Worm (Caenorhabditis elegans) whole organism, L2 larva: ENCODE measurements around the gene Y39B6A.42.
A peak's percentile ranks its signal among the peaks of the same experiment; 100 is the strongest.

Source experiments
- C34F6.9 ChIP-seq: fragments of 150-350 bp; optimal IDR thresholded peaks from 2 replicates; lab custom pipeline; 2014; ENCODE audit warnings: missing biosample characterization, missing genetic modification characterization
- F13H6.1 ChIP-seq: sonication (generic microtip); optimal IDR thresholded peaks from 2 replicates; lab custom pipeline; 2016; ENCODE audit warnings: missing genetic modification characterization, missing compliant biosample characterization
- ZK546.5 ChIP-seq: sonication (generic microtip); optimal IDR thresholded peaks from 2 replicates; lab custom pipeline; 2017; ENCODE audit warnings: missing biosample characterization, missing genetic modification characterization
- alr-1 ChIP-seq: fragments of 150-350 bp; optimal IDR thresholded peaks from 2 replicates; lab custom pipeline; 2014; ENCODE audit warnings: missing biosample characterization, missing genetic modification characterization
- aly-2 ChIP-seq: fragments of 150-350 bp; optimal IDR thresholded peaks from 2 replicates; lab custom pipeline; 2014; ENCODE audit warnings: missing biosample characterization, missing genetic modification characterization
- ama-1 ChIP-seq: fragments of 150-350 bp; optimal IDR thresholded peaks from 2 replicates; lab custom pipeline; 2018; ENCODE audit warnings: inconsistent platforms
- blmp-1 ChIP-seq: sonication (generic microtip); optimal IDR thresholded peaks from 2 replicates; lab custom pipeline; 2017; ENCODE audit warnings: missing genetic modification characterization, mild to moderate bottlenecking, missing compliant biosample characterization, antibody characterized with exemption, moderate library complexity; ENCODE audit not compliant: insufficient read depth
- ceh-82 ChIP-seq: fragments of 150-350 bp; optimal IDR thresholded peaks from 2 replicates; lab custom pipeline; 2014; ENCODE audit warnings: missing biosample characterization, missing genetic modification characterization
- crh-2 ChIP-seq: sonication (generic microtip); optimal IDR thresholded peaks from 2 replicates; lab custom pipeline; 2017; ENCODE audit warnings: missing biosample characterization, missing genetic modification characterization
- dmd-4 ChIP-seq: sonication (generic microtip); optimal IDR thresholded peaks from 2 replicates; lab custom pipeline; 2017; ENCODE audit warnings: missing biosample characterization, missing genetic modification characterization
- elt-3 ChIP-seq: sonication (generic microtip); optimal IDR thresholded peaks from 2 replicates; lab custom pipeline; 2017; ENCODE audit warnings: missing biosample characterization, missing genetic modification characterization
- fos-1 ChIP-seq: fragments of 150-350 bp; optimal IDR thresholded peaks from 2 replicates; lab custom pipeline; 2014; ENCODE audit warnings: missing biosample characterization, missing genetic modification characterization
- gmeb-1 ChIP-seq: fragments of 150-350 bp; optimal IDR thresholded peaks from 2 replicates; lab custom pipeline; 2014; ENCODE audit warnings: missing biosample characterization, missing genetic modification characterization
- lin-11 ChIP-seq: fragments of 150-350 bp; sonication (generic microtip); optimal IDR thresholded peaks from 2 replicates; lab custom pipeline; 2014; ENCODE audit warnings: missing biosample characterization, missing genetic modification characterization, inconsistent platforms, mixed read lengths
- lsy-2 ChIP-seq, 2 experiments: fragments of 150-350 bp in 1 of 2; sonication (generic microtip) in 1 of 2; optimal IDR thresholded peaks; 2 replicates each; lab custom pipeline; 2014 to 2017; ENCODE audit warnings: missing biosample characterization in 2 of 2, missing genetic modification characterization in 2 of 2
- mab-5 ChIP-seq: fragments of 150-350 bp; optimal IDR thresholded peaks from 2 replicates; lab custom pipeline; 2014; ENCODE audit warnings: missing biosample characterization, missing genetic modification characterization
- mbf-1 ChIP-seq: sonication (generic microtip); optimal IDR thresholded peaks from 2 replicates; lab custom pipeline; 2017; ENCODE audit warnings: missing biosample characterization, missing genetic modification characterization
- mdl-1 ChIP-seq, 2 experiments: fragments of 150-350 bp in 1 of 2; sonication (generic microtip) in 1 of 2; optimal IDR thresholded peaks; 2 replicates each; lab custom pipeline; 2017; ENCODE audit warnings: missing biosample characterization in 2 of 2, missing genetic modification characterization in 2 of 2
- nhr-10 ChIP-seq: sonication (generic microtip); optimal IDR thresholded peaks from 2 replicates; lab custom pipeline; 2017; ENCODE audit warnings: missing biosample characterization, missing genetic modification characterization
- nhr-12 ChIP-seq: fragments of 150-350 bp; optimal IDR thresholded peaks from 2 replicates; lab custom pipeline; 2014; ENCODE audit warnings: missing biosample characterization, missing genetic modification characterization
- nhr-129 ChIP-seq: fragments of 150-350 bp; optimal IDR thresholded peaks from 2 replicates; lab custom pipeline; 2014; ENCODE audit warnings: missing biosample characterization, missing genetic modification characterization
- nhr-23 ChIP-seq: fragments of 150-350 bp; optimal IDR thresholded peaks from 2 replicates; lab custom pipeline; 2014; ENCODE audit warnings: missing biosample characterization, missing genetic modification reagents, missing genetic modification characterization
- nhr-237 ChIP-seq: fragments of 150-350 bp; optimal IDR thresholded peaks from 2 replicates; lab custom pipeline; 2014; ENCODE audit warnings: missing biosample characterization, missing genetic modification characterization
- nhr-25 ChIP-seq: fragments of 150-350 bp; sonication (generic microtip); optimal IDR thresholded peaks from 3 replicates; lab custom pipeline; 2014; ENCODE audit warnings: missing biosample characterization, missing genetic modification characterization
- nhr-6 ChIP-seq: fragments of 150-350 bp; optimal IDR thresholded peaks from 2 replicates; lab custom pipeline; 2014; ENCODE audit warnings: missing biosample characterization, missing genetic modification characterization
- sem-4 ChIP-seq: fragments of 150-350 bp; optimal IDR thresholded peaks from 2 replicates; lab custom pipeline; 2014; ENCODE audit warnings: missing biosample characterization, missing genetic modification reagents, missing genetic modification characterization
- sma-3 ChIP-seq: sonication (generic microtip); optimal IDR thresholded peaks from 2 replicates; lab custom pipeline; 2016; ENCODE audit warnings: missing genetic modification reagents, missing genetic modification characterization, missing compliant biosample characterization
- sma-9 ChIP-seq, 2 experiments: fragments of 150-350 bp in 1 of 2; sonication (generic microtip) in 1 of 2; optimal IDR thresholded peaks; 2 replicates each; lab custom pipeline; 2014 to 2016; ENCODE audit warnings: missing genetic modification characterization in 2 of 2, mild to moderate bottlenecking in 1 of 2, missing biosample characterization in 1 of 2, missing compliant biosample characterization in 1 of 2, missing genetic modification reagents in 1 of 2, moderate library complexity in 1 of 2
- unc-39 ChIP-seq: fragments of 150-350 bp; optimal IDR thresholded peaks from 2 replicates; lab custom pipeline; 2014; ENCODE audit warnings: missing biosample characterization, missing genetic modification characterization
- unc-55 ChIP-seq: fragments of 150-350 bp; sonication (generic microtip); optimal IDR thresholded peaks from 3 replicates; lab custom pipeline; 2014; ENCODE audit warnings: missing biosample characterization, missing genetic modification reagents, missing genetic modification characterization
- unc-62 ChIP-seq: fragments of 150-350 bp; optimal IDR thresholded peaks from 2 replicates; lab custom pipeline; 2014; ENCODE audit warnings: missing biosample characterization, missing genetic modification reagents, missing genetic modification characterization
- zag-1 ChIP-seq: fragments of 150-350 bp; optimal IDR thresholded peaks from 2 replicates; lab custom pipeline; 2014; ENCODE audit warnings: missing biosample characterization, missing genetic modification characterization
- ztf-1 ChIP-seq: fragments of 200-800 bp; sonication (Bioruptor generic); conservative IDR thresholded peaks from 2 replicates; pipeline ENCODE4 v1.3.6; 2022; ENCODE audit warnings: missing genetic modification characterization, missing compliant biosample characterization
- ztf-11 ChIP-seq: sonication (generic microtip); optimal IDR thresholded peaks from 2 replicates; lab custom pipeline; 2017; ENCODE audit warnings: missing biosample characterization, missing genetic modification characterization

Y39B6A.42 gene

DNA sequence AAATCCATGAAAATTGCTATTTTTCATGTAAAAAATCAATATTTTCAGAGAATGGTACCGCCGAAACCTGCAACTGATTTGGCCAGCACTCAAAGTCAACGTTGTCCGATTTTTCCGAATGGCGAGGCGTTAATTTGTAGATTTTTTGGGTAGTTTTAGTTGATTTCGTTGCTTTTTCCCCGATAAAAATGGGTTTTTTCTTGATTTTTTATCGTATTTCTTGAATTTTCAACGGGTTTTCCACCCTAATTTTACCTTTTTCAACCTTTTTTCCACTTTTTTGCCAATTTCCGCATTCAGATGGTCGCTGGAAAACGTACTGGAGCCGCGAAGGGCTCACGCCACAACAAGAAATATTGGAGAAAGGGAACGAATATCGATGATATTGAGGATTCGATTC, 32.2 kb upstream of the Y39B6A.42 start, which contains the start of gene Y39B6A.33:
Gene Y39B6A.33 (plus strand): TSS at position 301 of the 400 bp plus-strand sequence.
- TF ChIP-seq fos-1 (tag; lab: Kevin White, UChicago) (no peak), crh-2 (tag; lab: Kevin White, UChicago) (no peak), nhr-6 (no peak), sem-4 (no peak), sma-9 (GFP tag; optimal IDR thresholded peaks at IDR 0.05; lab: Kevin White, UChicago) (no peak), sma-9 (tag; optimal IDR thresholded peaks at IDR 0.05; lab: Kevin White, UChicago) (no peak), nhr-12 (tag; lab: Kevin White, UChicago) (no peak), lin-11 (tag; lab: Kevin White, UChicago) (no peak), mdl-1 (tag; optimal IDR thresholded peaks at IDR 0.05; lab: Kevin White, UChicago) (no peak), ceh-82 (tag; lab: Kevin White, UChicago) (no peak), ama-1 (no peak), alr-1 (tag; lab: Kevin White, UChicago) (no peak), sma-3 (GFP tag; lab: Kevin White, UChicago) (no peak), mab-5 (tag; lab: Kevin White, UChicago) (no peak), aly-2 (tag; lab: Kevin White, UChicago) (no peak)

DNA sequence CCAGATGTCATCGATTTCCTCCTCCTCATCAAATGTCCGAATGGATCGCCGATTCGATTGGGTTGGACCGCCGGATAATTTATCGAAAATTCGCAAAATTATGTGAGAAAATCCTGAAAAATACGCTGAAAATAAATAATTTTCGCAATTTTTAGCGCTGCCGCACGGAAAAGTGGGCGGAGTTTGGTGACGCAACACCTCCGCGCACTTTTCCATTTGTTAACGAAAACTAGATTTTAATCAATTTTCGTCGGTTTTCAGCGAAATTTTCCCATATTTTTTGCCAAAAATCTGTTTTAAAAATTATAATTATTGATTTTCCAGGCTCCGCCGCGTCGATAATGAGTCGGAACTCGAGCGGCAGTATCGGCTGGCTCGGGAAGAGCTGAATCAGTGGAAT, 31.6 kb upstream of the Y39B6A.42 start, which contains the start of gene Y39B6A.34:
Gene Y39B6A.34 (plus strand): TSS at position 3 of the 400 bp plus-strand sequence.
- TF ChIP-seq nhr-23 (tag; lab: Kevin White, UChicago) (no peak), unc-55 (GFP tag; lab: Kevin White, UChicago) (peak; percentile 41), nhr-237 (tag; lab: Kevin White, UChicago) (no peak), sma-9 (GFP tag; optimal IDR thresholded peaks at IDR 0.05; lab: Kevin White, UChicago) (peak; percentile 25), sma-9 (tag; optimal IDR thresholded peaks at IDR 0.05; lab: Kevin White, UChicago) (no peak), F13H6.1 (tag; lab: Kevin White, UChicago) (peak; percentile 13), C34F6.9 (tag; lab: Kevin White, UChicago) (peak; percentile 23), elt-3 (tag; lab: Kevin White, UChicago) (no peak), lsy-2 (tag; optimal IDR thresholded peaks at IDR 0.05; lab: Kevin White, UChicago) (peak in 1 of 2 experiments; percentile 24), nhr-6 (no peak)

DNA sequence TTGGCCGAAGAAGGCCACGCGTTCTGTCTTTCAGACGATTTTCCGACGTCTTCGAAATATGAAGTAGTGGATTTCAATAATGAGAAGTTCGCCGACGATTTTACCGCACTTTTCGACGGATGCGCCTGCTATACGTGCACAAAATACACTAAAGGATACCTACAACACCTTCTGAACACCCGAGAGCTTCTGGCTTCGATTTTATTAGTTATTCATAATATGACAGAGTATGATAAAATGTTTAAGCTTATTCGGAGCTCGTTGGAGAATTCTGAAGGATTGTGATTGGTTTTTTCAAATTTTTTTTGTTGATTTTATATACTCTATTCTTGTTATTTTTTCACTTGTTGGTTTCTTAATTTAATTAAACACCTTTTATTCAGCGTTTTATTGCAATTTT, 31.1 kb upstream of the Y39B6A.42 start:
- no peak for TF ChIP-seq blmp-1 (tag; lab: Kevin White, UChicago)
- TF ChIP-seq ceh-82 (tag; lab: Kevin White, UChicago) = no peak
- TF ChIP-seq unc-55 (GFP tag; lab: Kevin White, UChicago) = no peak
- TF ChIP-seq nhr-129 (tag; lab: Kevin White, UChicago) = no peak
- TF ChIP-seq ZK546.5 (tag; lab: Kevin White, UChicago) = no peak
- TF ChIP-seq sma-3 (GFP tag; lab: Kevin White, UChicago) = no peak
- no peak for TF ChIP-seq F13H6.1 (tag; lab: Kevin White, UChicago)
- no peak for TF ChIP-seq dmd-4 (tag; lab: Kevin White, UChicago)
- no peak for TF ChIP-seq crh-2 (tag; lab: Kevin White, UChicago)
- TF ChIP-seq gmeb-1 (tag; lab: Kevin White, UChicago) = no peak
- TF ChIP-seq mbf-1 (tag; lab: Kevin White, UChicago) = no peak
- TF ChIP-seq aly-2 (tag; lab: Kevin White, UChicago) = no peak
- TF ChIP-seq elt-3 (tag; lab: Kevin White, UChicago) = no peak
- TF ChIP-seq nhr-12 (tag; lab: Kevin White, UChicago) = no peak
- TF ChIP-seq unc-39 (tag; lab: Kevin White, UChicago) = no peak
- no peak for TF ChIP-seq unc-62 (GFP tag; lab: Kevin White, UChicago)

DNA sequence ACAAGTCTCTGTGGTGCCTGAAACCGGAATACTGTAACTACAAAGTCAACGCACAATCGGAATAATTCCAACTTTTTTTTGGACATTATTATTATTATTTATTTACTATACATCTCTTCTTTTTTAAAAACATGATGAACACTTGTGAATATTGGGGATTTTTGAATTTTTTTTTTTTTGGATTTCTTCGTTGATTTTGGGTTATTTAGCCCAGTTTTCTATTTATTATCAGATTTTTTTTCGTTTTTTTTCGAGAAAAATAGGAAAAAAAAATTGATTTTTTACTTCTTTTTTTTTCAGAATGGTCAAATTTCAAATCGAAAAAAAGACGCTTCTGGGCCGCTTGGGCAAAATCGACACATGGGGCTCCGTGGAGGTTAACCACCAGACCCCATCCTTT, 28.6 kb upstream of the Y39B6A.42 start, which contains the start of gene tgt-2:
Gene tgt-2 (plus strand): TSS at position 301 of the 400 bp plus-strand sequence.
- TF ChIP-seq nhr-25 (tag; lab: Kevin White, UChicago) (no peak), nhr-12 (tag; lab: Kevin White, UChicago) (no peak), zag-1 (no peak), unc-62 (GFP tag; lab: Kevin White, UChicago) (no peak), dmd-4 (tag; lab: Kevin White, UChicago) (no peak), nhr-10 (tag; lab: Kevin White, UChicago) (no peak), ztf-1 (GFP tag; lab: Robert Waterston, UW) (no peak), ztf-11 (tag; lab: Kevin White, UChicago) (no peak), nhr-23 (tag; lab: Kevin White, UChicago) (no peak)
